Worm (Caenorhabditis elegans): ENCODE results near the gene fbxa-189.

- TF ChIP-seq ama-1 (optimal IDR thresholded peaks at IDR 0.05) (no peak), lin-15B (tag; optimal IDR thresholded peaks at IDR 0.05) (no peak), eor-1 (tag; optimal IDR thresholded peaks at IDR 0.05) (no peak), sea-2 (GFP tag; optimal IDR thresholded peaks at IDR 0.05) (no peak), daf-12 (tag; optimal IDR thresholded peaks at IDR 0.05) (no peak), fkh-2 (tag; optimal IDR thresholded peaks at IDR 0.05) (no peak)
Measured at ce11 chrV:17302754-17303153, 42.3 kb upstream of the fbxa-189 start, which contains the start of gene sri-70.

Measured in whole organism, L3 larva.